Fruit fly (Drosophila melanogaster): ENCODE measurements around the gene Vha100-1.
A peak's percentile ranks its signal among the peaks of the same experiment; 100 is the strongest.

Vha100-1 gene

DNA sequence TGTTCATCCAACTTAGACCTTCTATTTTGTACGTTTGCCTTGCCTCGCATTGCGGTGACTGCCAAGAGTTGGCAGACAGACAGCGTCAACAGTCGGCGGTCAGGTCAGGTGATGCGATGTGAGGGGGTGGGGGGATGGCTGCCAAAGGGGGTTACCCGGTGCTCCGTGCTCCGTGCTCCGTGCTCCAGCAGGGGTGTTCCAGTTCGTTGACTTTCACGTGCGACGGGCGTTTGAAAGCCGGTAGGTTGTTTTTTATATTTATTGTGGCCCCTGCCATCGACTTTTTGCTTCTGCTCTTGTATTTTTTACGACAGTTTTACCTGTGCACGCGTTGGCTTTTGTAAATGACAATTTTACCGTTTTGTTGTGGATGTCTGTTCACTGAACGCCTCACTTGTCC, 49.0 kb upstream of the Vha100-1 start (continued):
- TF ChIP-seq abd-A (tag; optimal IDR thresholded peaks at IDR 0.05) (peak; percentile 27), CG17802 (tag; optimal IDR thresholded peaks at IDR 0.05) (no peak), CG7928 (GFP tag; optimal IDR thresholded peaks at IDR 0.05) (no peak), crol (GFP tag; IDR thresholded peaks at IDR 0.05) (peak; percentile 44; the same call in 1 of the 2 replicates), CG11456 (GFP tag; IDR thresholded peaks at IDR 0.05) (no peak), zfh1 (GFP tag; IDR thresholded peaks at IDR 0.05) (0 out of 3 replicates have a peak, but pooled peaks have one; percentile 9), Med (GFP tag) (peak; percentile 44), CG14710 (tag; optimal IDR thresholded peaks at IDR 0.05) (no peak), C15 (GFP tag; IDR thresholded peaks at IDR 0.05) (no peak), Blimp-1 (GFP tag; optimal IDR thresholded peaks at IDR 0.05) (no peak), vnd (GFP tag; IDR thresholded peaks at IDR 0.05; ENCODE audit: partially characterized antibody) (no peak)

DNA sequence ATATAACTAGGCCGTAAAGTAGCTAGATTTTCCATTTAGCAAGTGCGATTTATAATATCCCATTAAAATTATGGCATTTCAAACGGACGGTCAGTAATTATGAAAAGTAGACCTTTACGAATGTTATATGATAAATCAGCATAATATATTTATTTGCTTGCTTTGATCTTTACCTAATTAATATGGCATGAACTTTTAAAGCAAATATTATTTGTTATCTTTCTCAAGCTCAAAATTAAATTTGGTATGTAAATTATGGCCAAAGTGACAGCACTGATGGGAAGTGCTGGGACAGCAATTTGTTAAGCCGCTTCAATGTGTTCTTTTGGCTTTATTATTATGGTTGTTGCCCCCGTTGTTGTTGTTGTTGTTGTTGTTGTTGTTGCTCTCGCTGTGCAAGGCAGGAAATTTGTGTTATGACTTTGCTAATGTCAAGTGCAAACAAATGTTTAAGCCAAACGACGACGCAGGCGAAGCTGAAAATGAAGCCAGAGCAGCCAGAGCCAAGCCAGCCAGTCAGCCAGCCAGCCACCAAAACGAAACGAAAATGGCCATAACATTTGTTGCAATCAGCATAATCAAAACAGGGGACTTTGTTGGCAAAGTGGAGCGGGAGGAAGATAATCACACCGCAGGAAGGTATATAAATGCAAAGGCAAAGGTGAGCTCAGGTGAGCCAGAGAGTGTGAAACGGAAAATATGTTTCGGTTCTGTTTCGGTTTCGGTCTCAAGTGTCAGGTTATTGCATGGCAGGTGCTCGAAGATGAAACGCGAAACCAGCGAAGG, 48.3 kb upstream of the Vha100-1 start:
- TF ChIP-seq mld (GFP tag; IDR thresholded peaks at IDR 0.05; ENCODE audit: partially characterized antibody) (no peak), CG1832 (GFP tag; optimal IDR thresholded peaks at IDR 0.05) (no peak), wek (GFP tag; optimal IDR thresholded peaks at IDR 0.05) (no peak), Dll (GFP tag; IDR thresholded peaks at IDR 0.05; ENCODE audit: partially characterized antibody) (no peak), grau (tag; optimal IDR thresholded peaks at IDR 0.05) (peak; percentile 5), CG16813 (GFP tag; IDR thresholded peaks at IDR 0.05; ENCODE audit: partially characterized antibody) (0 out of 3 replicates have a peak, but pooled peaks have one; percentile 28), CG9817 (tag; optimal IDR thresholded peaks at IDR 0.05) (no peak), Sry-δ (GFP tag; optimal IDR thresholded peaks at IDR 0.05) (no peak), Sry-β (GFP tag; optimal IDR thresholded peaks at IDR 0.05) (peak; percentile 79), sens (GFP tag) (peak; percentile 44), CG12071 (GFP tag; optimal IDR thresholded peaks at IDR 0.05) (no peak), dmrt99B (tag; optimal IDR thresholded peaks at IDR 0.05) (peak; percentile 22), luna (GFP tag; optimal IDR thresholded peaks at IDR 0.05) (no peak), CG15601 (tag; optimal IDR thresholded peaks at IDR 0.05) (peak; percentile 3), gcm (GFP tag; optimal IDR thresholded peaks at IDR 0.05) (no peak), Fer3 (tag; optimal IDR thresholded peaks at IDR 0.05) (no peak), rib (GFP tag; IDR thresholded peaks at IDR 0.05) (no peak), CG4360 (GFP tag; IDR thresholded peaks at IDR 0.05) (peak; percentile 83), CG12744 (GFP tag; optimal IDR thresholded peaks at IDR 0.05) (no peak), chn (GFP tag; optimal IDR thresholded peaks at IDR 0.05) (no peak), kah (GFP tag; optimal IDR thresholded peaks at IDR 0.05) (no peak), ken (GFP tag; IDR thresholded peaks at IDR 0.05) (0 out of 3 replicates have a peak, but pooled peaks have one; percentile 21), CG10979 (tag; optimal IDR thresholded peaks at IDR 0.05) (no peak), row (GFP tag; IDR thresholded peaks at IDR 0.05) (peak; percentile 35; the same call in 1 of the 3 replicates), gem (tag; optimal IDR thresholded peaks at IDR 0.05) (peak; percentile 9)
